Fruit fly (Drosophila melanogaster): ENCODE data around the gene Cdep.

The Cdep gene

DNA sequence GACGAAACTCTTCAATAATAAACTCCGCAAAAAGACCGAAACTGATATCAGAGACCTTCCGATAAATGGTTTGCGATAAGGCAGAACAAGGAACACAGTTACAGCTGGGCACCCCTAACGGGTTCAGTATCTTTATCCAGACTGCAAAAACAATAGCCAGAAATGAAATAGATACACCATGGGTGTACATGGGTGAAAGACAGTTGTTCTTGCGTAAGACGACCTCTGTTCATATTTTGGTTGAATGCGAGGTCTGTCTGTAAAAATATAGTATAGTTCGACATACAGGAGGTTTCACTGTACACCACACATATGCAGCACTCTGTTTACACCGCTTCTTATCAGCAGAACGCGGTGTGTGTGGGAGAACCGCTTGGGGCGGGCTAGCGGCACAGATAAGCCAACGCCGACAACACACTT is 1.8 kb downstream of the Cdep start (continued):
- TF ChIP-seq H2.0 (GFP tag; IDR thresholded peaks at IDR 0.05) (peak; percentile 67), Hr39 (optimal IDR thresholded peaks at IDR 0.05) (no peak), mld (GFP tag; IDR thresholded peaks at IDR 0.05; ENCODE audit: partially characterized antibody) (no peak), CG1602 (GFP tag; optimal IDR thresholded peaks at IDR 0.05) (peak; percentile 38), crc (GFP tag; optimal IDR thresholded peaks at IDR 0.05) (peak; percentile 48), CG17361 (GFP tag; IDR thresholded peaks at IDR 0.05) (peak; percentile 57; the same call in 2 of the 3 replicates), Ets97D (GFP tag; optimal IDR thresholded peaks at IDR 0.05) (no peak), CG4854 (GFP tag; optimal IDR thresholded peaks at IDR 0.05) (peak; percentile 43), lov (optimal IDR thresholded peaks at IDR 0.05) (no peak), lov (GFP tag; IDR thresholded peaks at IDR 0.05) (peak; percentile 68), Mes4 (GFP tag; optimal IDR thresholded peaks at IDR 0.05) (peak; percentile 13), Atf-2 (GFP tag; optimal IDR thresholded peaks at IDR 0.05) (peak; percentile 68), CG3065 (GFP tag; optimal IDR thresholded peaks at IDR 0.05) (peak; percentile 32), hb (GFP tag; IDR thresholded peaks at IDR 0.05; ENCODE audit: partially characterized antibody) (no peak), grn (GFP tag; optimal IDR thresholded peaks at IDR 0.05) (peak; percentile 88), Taf1 (GFP tag; IDR thresholded peaks at IDR 0.05) (peak; percentile 72), CG1647 (GFP tag; optimal IDR thresholded peaks at IDR 0.05) (peak; percentile 11), CG3847 (GFP tag; IDR thresholded peaks at IDR 0.05) (peak; percentile 62), Mrtf (GFP tag; IDR thresholded peaks at IDR 0.05) (peak; percentile 62; the same call in 1 of the 3 replicates), eve (GFP tag; optimal IDR thresholded peaks at IDR 0.05) (no peak), Abd-B (GFP tag; optimal IDR thresholded peaks at IDR 0.05) (no peak), Hmr (GFP tag; optimal IDR thresholded peaks at IDR 0.05) (peak; percentile 78), chinmo (GFP tag; IDR thresholded peaks at IDR 0.05; ENCODE audit: partially characterized antibody) (0 out of 4 replicates have a peak, but pooled peaks have one; percentile 64), Fer1 (GFP tag; optimal IDR thresholded peaks at IDR 0.05) (peak; percentile 80), Dad (GFP tag; optimal IDR thresholded peaks at IDR 0.05) (peak; percentile 42), Elba2 (GFP tag; optimal IDR thresholded peaks at IDR 0.05) (no peak), twi (tag; optimal IDR thresholded peaks at IDR 0.05) (peak; percentile 72), Aef1 (GFP tag; IDR thresholded peaks at IDR 0.05) (peak; percentile 66), ftz-f1 (GFP tag; optimal IDR thresholded peaks at IDR 0.05) (peak; percentile 20), CG17328 (GFP tag; IDR thresholded peaks at IDR 0.05) (peak; percentile 63; the same call in 1 of the 2 replicates), CG15696 (tag; optimal IDR thresholded peaks at IDR 0.05) (peak; percentile 33), Meics (GFP tag; optimal IDR thresholded peaks at IDR 0.05) (peak; percentile 95), CG2129 (GFP tag; IDR thresholded peaks at IDR 0.05; ENCODE audit: partially characterized antibody) (no peak), CG18619 (GFP tag; optimal IDR thresholded peaks at IDR 0.05) (peak; percentile 73), ap (GFP tag; IDR thresholded peaks at IDR 0.05) (no peak), da (GFP tag; optimal IDR thresholded peaks at IDR 0.05) (no peak), CG17359 (tag; optimal IDR thresholded peaks at IDR 0.05) (peak; percentile 64), HmgD (GFP tag; optimal IDR thresholded peaks at IDR 0.05) (no peak), PHDP (tag; optimal IDR thresholded peaks at IDR 0.05) (peak; percentile 67), BEAF-32 (GFP tag; optimal IDR thresholded peaks at IDR 0.05) (no peak), CG7357 (GFP tag; IDR thresholded peaks at IDR 0.05) (peak; percentile 55; the same call in 1 of the 3 replicates), Adf1 (GFP tag; IDR thresholded peaks at IDR 0.05) (peak; percentile 72), CG18262 (tag; optimal IDR thresholded peaks at IDR 0.05) (peak; percentile 54), CG15073 (GFP tag; optimal IDR thresholded peaks at IDR 0.05) (no peak), Opbp (GFP tag; IDR thresholded peaks at IDR 0.05; ENCODE audit: partially characterized antibody) (no peak), CG2202 (tag; optimal IDR thresholded peaks at IDR 0.05) (peak; percentile 35), Spps (tag; optimal IDR thresholded peaks at IDR 0.05) (peak; percentile 11), GATAe (GFP tag; conservative IDR thresholded peaks at IDR 0.05) (peak; percentile 98), sug (tag; optimal IDR thresholded peaks at IDR 0.05) (peak; percentile 96), amos (GFP tag; IDR thresholded peaks at IDR 0.05; ENCODE audit: partially characterized antibody) (peak; percentile 10; the same call in 1 of the 2 replicates), Eip74EF (GFP tag; optimal IDR thresholded peaks at IDR 0.05) (peak in 1 of 2 experiments; percentile 52)
